Worm (Caenorhabditis elegans) whole organism, L4 larva: ENCODE results near the gene K06G5.1.

Experiments
- F37D6.2 ChIP-seq: sonication (generic microtip); optimal IDR thresholded peaks from 2 replicates; lab custom pipeline; 2016; ENCODE audit warnings: mild to moderate bottlenecking, missing genetic modification characterization, missing compliant biosample characterization
- F44E2.7 ChIP-seq: fragments of 200-800 bp; sonication (Bioruptor generic); IDR thresholded peaks from 2 replicates; pipeline ENCODE4 v2.1.2; 2022; ENCODE audit warnings: missing genetic modification characterization, missing compliant biosample characterization
- F49E8.2 ChIP-seq: sonication (generic microtip); optimal IDR thresholded peaks from 2 replicates; lab custom pipeline; 2016; ENCODE audit warnings: missing compliant biosample characterization, mild to moderate bottlenecking, missing genetic modification characterization, borderline replicate concordance
- R02D3.7 ChIP-seq: fragments of 150-350 bp; sonication (generic microtip); optimal IDR thresholded peaks from 3 replicates; lab custom pipeline; 2014; ENCODE audit warnings: missing biosample characterization, missing genetic modification characterization
- T20F7.1 ChIP-seq: fragments of 200-800 bp; sonication (Bioruptor generic); optimal IDR thresholded peaks from 2 replicates; lab custom pipeline; 2018; ENCODE audit warnings: mild to moderate bottlenecking, missing genetic modification characterization, missing compliant biosample characterization
- Y105C5A.15 ChIP-seq: fragments of 200-800 bp; sonication (Bioruptor generic); IDR thresholded peaks from 2 replicates; pipeline ENCODE4 v1.3.6; 2022; ENCODE audit warnings: missing genetic modification characterization, missing compliant biosample characterization
- Y5F2A.4 ChIP-seq: fragments of 200-800 bp; sonication (Bioruptor generic); optimal IDR thresholded peaks from 2 replicates; lab custom pipeline; 2018; ENCODE audit warnings: mild to moderate bottlenecking, missing genetic modification characterization, missing compliant biosample characterization
- Y75B8A.6 ChIP-seq: fragments of 200-800 bp; sonication (Bioruptor generic); IDR thresholded peaks from 2 replicates; pipeline ENCODE4 v1.3.6; 2022; ENCODE audit warnings: missing genetic modification reagents, missing genetic modification characterization, missing compliant biosample characterization
- ZK337.2 ChIP-seq: fragments of 200-800 bp; sonication (Bioruptor generic); IDR thresholded peaks from 2 replicates; pipeline ENCODE4 v1.3.6; 2022; ENCODE audit warnings: missing genetic modification reagents, missing genetic modification characterization, missing compliant biosample characterization
- aha-1 ChIP-seq: fragments of 150-350 bp; peaks from one replicate; lab custom pipeline; 2014; ENCODE audit warnings: missing biosample characterization, missing genetic modification characterization
- arid-1 ChIP-seq: fragments of 200-800 bp; sonication (Bioruptor generic); conservative IDR thresholded peaks from 2 replicates; pipeline ENCODE4 v1.3.6; 2022; ENCODE audit warnings: missing genetic modification reagents, missing genetic modification characterization, missing compliant biosample characterization
- attf-4 ChIP-seq: sonication (generic microtip); optimal IDR thresholded peaks from 3 replicates; lab custom pipeline; 2017; ENCODE audit warnings: missing biosample characterization, missing genetic modification characterization
- ceh-28 ChIP-seq: fragments of 150-350 bp; optimal IDR thresholded peaks from 2 replicates; lab custom pipeline; 2014; ENCODE audit warnings: missing biosample characterization, missing genetic modification reagents, missing genetic modification characterization
- ceh-44 ChIP-seq: fragments of 200-800 bp; sonication (Bioruptor generic); IDR thresholded peaks from 2 replicates; pipeline ENCODE4 v1.3.6; 2022; ENCODE audit warnings: missing genetic modification reagents, missing genetic modification characterization, missing compliant biosample characterization
- ceh-62 ChIP-seq: sonication (generic microtip); optimal IDR thresholded peaks from 2 replicates; lab custom pipeline; 2017; ENCODE audit warnings: missing biosample characterization, missing genetic modification characterization
- ctbp-1 ChIP-seq: fragments of 200-800 bp; sonication (Bioruptor generic); IDR thresholded peaks from 2 replicates; pipeline ENCODE4 v1.3.6; 2022; ENCODE audit warnings: missing genetic modification reagents, missing genetic modification characterization, missing compliant biosample characterization
- daf-16 ChIP-seq, 3 experiments: sonication (generic microtip); optimal IDR thresholded peaks; 2 replicates each; lab custom pipeline; 2016 to 2017; ENCODE audit warnings: missing genetic modification characterization in 3 of 3, missing genetic modification reagents in 3 of 3, mild to moderate bottlenecking in 2 of 3, missing compliant biosample characterization in 2 of 3, missing biosample characterization in 1 of 3, moderate library complexity in 1 of 3
- dmd-8 ChIP-seq: fragments of 200-800 bp; sonication (Bioruptor generic); IDR thresholded peaks from 2 replicates; pipeline ENCODE4 v1.3.6; 2022; ENCODE audit warnings: missing genetic modification characterization, missing compliant biosample characterization
- dmd-9 ChIP-seq: fragments of 200-800 bp; sonication (Bioruptor generic); IDR thresholded peaks from 2 replicates; pipeline ENCODE4 v1.3.6; 2022; ENCODE audit warnings: missing genetic modification reagents, missing genetic modification characterization, missing compliant biosample characterization
- duxl-1 ChIP-seq: sonication (generic microtip); optimal IDR thresholded peaks from 2 replicates; lab custom pipeline; 2016; ENCODE audit warnings: mild to moderate bottlenecking, missing genetic modification characterization, moderate library complexity, missing compliant biosample characterization; ENCODE audit not compliant: poor library complexity
- egl-27 ChIP-seq: sonication (generic microtip); optimal IDR thresholded peaks from 3 replicates; lab custom pipeline; 2017; ENCODE audit warnings: missing biosample characterization, missing genetic modification reagents, missing genetic modification characterization
- hlh-11 ChIP-seq: fragments of 200-800 bp; sonication (Bioruptor generic); optimal IDR thresholded peaks from 2 replicates; lab custom pipeline; 2018; ENCODE audit warnings: mild to moderate bottlenecking, missing genetic modification characterization, missing compliant biosample characterization
- hlh-30 ChIP-seq: sonication (generic microtip); optimal IDR thresholded peaks from 2 replicates; lab custom pipeline; 2017; ENCODE audit warnings: antibody characterized with exemption, mild to moderate bottlenecking, missing genetic modification characterization, missing compliant biosample characterization; ENCODE audit not compliant: insufficient read depth
- jun-1 ChIP-seq: fragments of 150-350 bp; optimal IDR thresholded peaks from 2 replicates; lab custom pipeline; 2014; ENCODE audit warnings: missing biosample characterization, missing genetic modification reagents, missing genetic modification characterization
- lin-29 ChIP-seq: fragments of 200-800 bp; sonication (Bioruptor generic); IDR thresholded peaks from 2 replicates; pipeline ENCODE4 v1.3.6; 2022; ENCODE audit warnings: missing genetic modification reagents, missing genetic modification characterization, missing compliant biosample characterization
- lin-38 ChIP-seq: fragments of 200-800 bp; sonication (Bioruptor generic); IDR thresholded peaks from 2 replicates; pipeline ENCODE4 v1.3.6; 2022; ENCODE audit warnings: missing genetic modification reagents, missing genetic modification characterization, missing compliant biosample characterization
- lin-39 ChIP-seq: fragments of 150-350 bp; optimal IDR thresholded peaks from 2 replicates; lab custom pipeline; 2014; ENCODE audit warnings: missing biosample characterization, missing genetic modification reagents, missing genetic modification characterization
- lir-3 ChIP-seq: sonication (generic microtip); optimal IDR thresholded peaks from 2 replicates; lab custom pipeline; 2016; ENCODE audit warnings: mild to moderate bottlenecking, missing genetic modification characterization, missing compliant biosample characterization
- madf-5 ChIP-seq, 2 experiments: fragments of 200-800 bp; sonication (Bioruptor generic); IDR thresholded peaks; 2 replicates each; pipeline ENCODE4 v1.3.6; 2022; ENCODE audit warnings: missing compliant biosample characterization in 2 of 2, missing genetic modification characterization in 2 of 2
- mes-2 ChIP-seq: sonication (generic microtip); optimal IDR thresholded peaks from 2 replicates; lab custom pipeline; 2016; ENCODE audit warnings: missing genotype, mild to moderate bottlenecking, missing genetic modification characterization, missing compliant biosample characterization; ENCODE audit not compliant: poor library complexity, severe bottlenecking
- nhr-10 ChIP-seq: fragments of 150-350 bp; optimal IDR thresholded peaks from 2 replicates; lab custom pipeline; 2014; ENCODE audit warnings: missing biosample characterization, missing genetic modification characterization
- nhr-102 ChIP-seq: sonication (generic microtip); optimal IDR thresholded peaks from 2 replicates; lab custom pipeline; 2016; ENCODE audit warnings: mild to moderate bottlenecking, missing genetic modification characterization, moderate library complexity, missing compliant biosample characterization
- nhr-25 ChIP-seq: sonication (generic microtip); optimal IDR thresholded peaks from 2 replicates; lab custom pipeline; 2017; ENCODE audit warnings: missing genetic modification characterization, mild to moderate bottlenecking, missing compliant biosample characterization, antibody characterized with exemption, moderate library complexity, borderline replicate concordance; ENCODE audit not compliant: insufficient read depth
- nhr-48 ChIP-seq: sonication (generic microtip); optimal IDR thresholded peaks from 2 replicates; lab custom pipeline; 2016; ENCODE audit warnings: mild to moderate bottlenecking, missing genetic modification characterization, missing compliant biosample characterization
- nhr-6 ChIP-seq: fragments of 150-350 bp; optimal IDR thresholded peaks from 2 replicates; lab custom pipeline; 2014; ENCODE audit warnings: missing biosample characterization, missing genetic modification characterization
- pha-4 ChIP-seq, 2 experiments: fragments of 150-350 bp in 1 of 2; fragments of 200-800 bp in 1 of 2; sonication (Bioruptor generic) in 1 of 2; IDR thresholded peaks in 1 of 2; optimal IDR thresholded peaks in 1 of 2; 2 replicates each; pipeline versions ENCODE4 v1.3.6 to Lab custom; 2014 to 2022; ENCODE audit warnings: missing genetic modification characterization in 2 of 2, missing genetic modification reagents in 2 of 2, missing biosample characterization in 1 of 2, missing compliant biosample characterization in 1 of 2
- pqm-1 ChIP-seq: sonication (generic microtip); optimal IDR thresholded peaks from 2 replicates; lab custom pipeline; 2017; ENCODE audit warnings: missing biosample characterization, missing genetic modification characterization
- rbr-2 ChIP-seq: sonication (generic microtip); optimal IDR thresholded peaks from 2 replicates; lab custom pipeline; 2016; ENCODE audit warnings: missing genotype, missing genetic modification characterization, missing compliant biosample characterization
- saeg-2 ChIP-seq: fragments of 200-800 bp; sonication (Bioruptor generic); IDR thresholded peaks from 2 replicates; pipeline ENCODE4 v1.3.6; 2022; ENCODE audit warnings: missing genetic modification reagents, missing genetic modification characterization, missing compliant biosample characterization
- sdz-12 ChIP-seq: fragments of 200-800 bp; sonication (Bioruptor generic); optimal IDR thresholded peaks from 2 replicates; lab custom pipeline; 2018; ENCODE audit warnings: mild to moderate bottlenecking, missing genetic modification characterization, missing compliant biosample characterization
- snpc-4 ChIP-seq: fragments of 150-350 bp; optimal IDR thresholded peaks from 2 replicates; lab custom pipeline; 2014; ENCODE audit warnings: missing biosample characterization, missing genetic modification characterization
- spr-1 ChIP-seq: sonication (generic microtip); optimal IDR thresholded peaks from 2 replicates; lab custom pipeline; 2016; ENCODE audit warnings: mild to moderate bottlenecking, missing genetic modification characterization, missing compliant biosample characterization
- tag-97 ChIP-seq: fragments of 200-800 bp; sonication (Bioruptor generic); IDR thresholded peaks from 2 replicates; pipeline ENCODE4 v1.3.6; 2022; ENCODE audit warnings: missing genetic modification characterization, missing compliant biosample characterization
- unc-39 ChIP-seq: sonication (generic microtip); optimal IDR thresholded peaks from 2 replicates; lab custom pipeline; 2017; ENCODE audit warnings: missing biosample characterization, missing genetic modification characterization
- unc-62 ChIP-seq, 3 experiments: fragments of 150-350 bp in 1 of 3; sonication (generic microtip); optimal IDR thresholded peaks in 2 of 3; peaks in 1 of 3; 1 replicate in 1 of 3; 2 replicates in 2 of 3; lab custom pipeline; 2014 to 2017; ENCODE audit warnings: missing biosample characterization in 3 of 3, missing genetic modification characterization in 3 of 3, missing genetic modification reagents in 3 of 3, missing genotype in 1 of 3
- zag-1 ChIP-seq: fragments of 150-350 bp; optimal IDR thresholded peaks from 2 replicates; lab custom pipeline; 2014; ENCODE audit warnings: missing biosample characterization, missing genetic modification characterization
- zfp-2 ChIP-seq: sonication (generic microtip); optimal IDR thresholded peaks from 2 replicates; lab custom pipeline; 2016; ENCODE audit warnings: mild to moderate bottlenecking, missing genetic modification characterization, missing compliant biosample characterization
- zip-11 ChIP-seq: fragments of 200-800 bp; sonication (Bioruptor generic); IDR thresholded peaks from 2 replicates; pipeline ENCODE4 v1.3.6; 2022; ENCODE audit warnings: missing genetic modification characterization, missing compliant biosample characterization
- zip-2 ChIP-seq: fragments of 150-350 bp; optimal IDR thresholded peaks from 2 replicates; lab custom pipeline; 2014; ENCODE audit warnings: missing biosample characterization, missing genetic modification characterization
- ztf-11 ChIP-seq: fragments of 150-350 bp; optimal IDR thresholded peaks from 2 replicates; lab custom pipeline; 2014; ENCODE audit warnings: missing biosample characterization, missing genetic modification characterization

The K06G5.1 gene

DNA sequence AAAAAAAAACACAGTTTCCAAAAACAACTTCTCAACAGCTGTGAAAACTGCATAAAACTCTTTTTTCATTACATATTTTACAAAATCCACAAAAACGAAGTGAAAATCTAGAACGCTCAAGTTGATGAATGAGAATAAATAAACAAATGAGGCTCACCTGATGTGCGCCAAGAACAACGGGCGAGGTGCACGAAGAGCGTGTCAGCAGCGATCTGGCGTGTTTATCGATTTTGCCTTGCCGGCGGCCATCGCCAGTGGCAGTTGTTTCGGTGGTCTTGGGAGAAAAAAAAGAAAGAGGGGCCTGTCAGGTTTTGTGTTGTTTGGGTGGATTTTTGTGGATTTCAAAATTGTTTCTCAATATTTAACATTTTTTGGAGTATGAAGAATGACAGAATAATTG lies 40.9 kb upstream of the K06G5.1 start, which contains the start of gene idhb-1 (continued):
- TF ChIP-seq zip-11 (no peak), nhr-10 (tag; lab: Kevin White, UChicago) (no peak), spr-1 (no peak), ceh-44 (no peak), nhr-6 (tag; lab: Kevin White, UChicago) (no peak), dmd-9 (GFP tag; lab: Robert Waterston, UW) (no peak), lir-3 (no peak), madf-5 (GFP tag; IDR thresholded peaks at IDR 0.05; lab: Robert Waterston, UW) (no peak), lin-39 (tag; lab: Kevin White, UChicago) (no peak), arid-1 (no peak), pqm-1 (tag; lab: Kevin White, UChicago) (no peak), F49E8.2 (tag; lab: Kevin White, UChicago) (no peak), T20F7.1 (peak; percentile 28), Y5F2A.4 (GFP tag; lab: Kevin White, UChicago) (no peak), hlh-30 (tag; lab: Kevin White, UChicago) (peak; percentile 73), ceh-28 (tag; lab: Kevin White, UChicago) (peak; percentile 51), sdz-12 (GFP tag; lab: Kevin White, UChicago) (no peak), lin-29 (no peak), pha-4 (GFP tag; IDR thresholded peaks at IDR 0.05; lab: Robert Waterston, UW) (peak; percentile 54; the same call in 1 of the 2 replicates), pha-4 (tag; optimal IDR thresholded peaks at IDR 0.05; lab: Kevin White, UChicago) (no peak), F37D6.2 (tag; lab: Kevin White, UChicago) (peak; percentile 47), nhr-102 (tag; lab: Kevin White, UChicago) (peak; percentile 6), Y75B8A.6 (GFP tag; lab: Robert Waterston, UW) (no peak), R02D3.7 (tag; lab: Kevin White, UChicago) (no peak), nhr-48 (no peak), ceh-62 (no peak), unc-39 (tag; lab: Kevin White, UChicago) (no peak), saeg-2 (GFP tag; lab: Robert Waterston, UW) (no peak), ZK337.2 (GFP tag; lab: Robert Waterston, UW) (no peak), snpc-4 (peak; percentile 1), attf-4 (no peak), ztf-11 (tag; lab: Kevin White, UChicago) (no peak), F44E2.7 (GFP tag; lab: Robert Waterston, UW) (no peak), hlh-11 (peak; percentile 84), Y105C5A.15 (GFP tag; lab: Robert Waterston, UW) (no peak), zip-2 (tag; lab: Kevin White, UChicago) (no peak), dmd-8 (GFP tag; lab: Robert Waterston, UW) (no peak), ctbp-1 (GFP tag; lab: Robert Waterston, UW) (peak; percentile 53; the same call in 1 of the 2 replicates), aha-1 (tag; lab: Kevin White, UChicago) (peak; percentile 69), jun-1 (tag; lab: Kevin White, UChicago) (peak; percentile 9), nhr-25 (tag; lab: Kevin White, UChicago) (peak; percentile 54), egl-27 (tag; lab: Kevin White, UChicago) (no peak), lin-38 (no peak), mes-2 (tag; lab: Kevin White, UChicago) (no peak), tag-97 (GFP tag; lab: Robert Waterston, UW) (no peak), zfp-2 (no peak), unc-62 (GFP tag; optimal IDR thresholded peaks at IDR 0.05 in 1 of 2; lab: Kevin White, UChicago) (peak in 1 of 2 experiments; percentile 85), unc-62 (tag; optimal IDR thresholded peaks at IDR 0.05; lab: Kevin White, UChicago) (no peak), zag-1 (tag; lab: Kevin White, UChicago) (no peak), daf-16 (GFP tag; optimal IDR thresholded peaks at IDR 0.05; lab: Kevin White, UChicago) (peak in 1 of 2 experiments; percentile 88), daf-16 (tag; optimal IDR thresholded peaks at IDR 0.05; lab: Kevin White, UChicago) (peak; percentile 72), rbr-2 (tag; lab: Kevin White, UChicago) (peak; percentile 71), duxl-1 (tag; lab: Kevin White, UChicago) (no peak)
